Worm (Caenorhabditis elegans) whole organism, midembryonic: ENCODE results near the gene math-33.

ENCODE experiments used
- T22C8.4 ChIP-seq: fragments of 200-800 bp; sonication (Bioruptor generic); IDR thresholded peaks from 2 replicates; pipeline ENCODE4 v1.3.6; 2022; ENCODE audit warnings: missing genetic modification characterization, missing compliant biosample characterization
- klf-2 ChIP-seq: fragments of 200-800 bp; sonication (Bioruptor generic); conservative IDR thresholded peaks from 2 replicates; pipeline ENCODE4 v1.3.6; 2022; ENCODE audit warnings: missing genetic modification reagents, missing genetic modification characterization, missing compliant biosample characterization
- ztf-29 ChIP-seq: fragments of 200-800 bp; sonication (Bioruptor generic); IDR thresholded peaks from 2 replicates; pipeline ENCODE4 v1.3.6; 2022; ENCODE audit warnings: missing genetic modification reagents, missing genetic modification characterization, missing compliant biosample characterization

- TF ChIP-seq klf-2 (GFP tag; lab: Robert Waterston, UW) (no peak), T22C8.4 (GFP tag; lab: Robert Waterston, UW) (no peak), ztf-29 (no peak)
These were observed 39.3 kb upstream of the math-33 start, which contains the start of gene act-3 for ce11 chrV:11074448-11074847.
